Worm (Caenorhabditis elegans) whole organism, young adult: ENCODE results near the gene ZK353.4.

ENCODE experiments used
- F49E8.2 ChIP-seq: sonication (generic microtip); optimal IDR thresholded peaks from 3 replicates; lab custom pipeline; 2017; ENCODE audit warnings: missing genetic modification characterization, mild to moderate bottlenecking, missing compliant biosample characterization, antibody characterized with exemption, moderate library complexity; ENCODE audit not compliant: insufficient read depth
- K12H6.12 ChIP-seq: fragments of 200-800 bp; sonication (Bioruptor generic); optimal IDR thresholded peaks from 2 replicates; lab custom pipeline; 2018; ENCODE audit warnings: mild to moderate bottlenecking, missing genetic modification characterization, missing compliant biosample characterization
- Y53F4B.3 ChIP-seq: fragments of 200-800 bp; sonication (Bioruptor generic); IDR thresholded peaks from 2 replicates; pipeline ENCODE4 v1.3.6; 2022; ENCODE audit warnings: missing genetic modification reagents, missing genetic modification characterization, missing compliant biosample characterization
- dpff-1 ChIP-seq: sonication (generic microtip); optimal IDR thresholded peaks from 2 replicates; lab custom pipeline; 2017; ENCODE audit warnings: mild to moderate bottlenecking, missing genetic modification characterization, missing compliant biosample characterization
- dpl-1 ChIP-seq: fragments of 150-350 bp; optimal IDR thresholded peaks from 2 replicates; lab custom pipeline; 2014; ENCODE audit warnings: missing biosample characterization, missing genetic modification reagents, missing genetic modification characterization
- hrde-1 ChIP-seq: sonication (generic microtip); optimal IDR thresholded peaks from 2 replicates; lab custom pipeline; 2016; ENCODE audit warnings: missing genetic modification characterization, mild to moderate bottlenecking, missing compliant biosample characterization, moderate library complexity, missing genotype, missing genetic modification reagents, borderline replicate concordance
- mes-4 ChIP-seq: sonication (generic microtip); optimal IDR thresholded peaks from 2 replicates; lab custom pipeline; 2016; ENCODE audit warnings: missing genotype, missing genetic modification characterization, missing compliant biosample characterization
- snpc-4 ChIP-seq, 5 experiments: fragments of 150-350 bp in 1 of 5; sonication (generic microtip) in 4 of 5; optimal IDR thresholded peaks; 2 replicates each; lab custom pipeline; 2014 to 2018; ENCODE audit warnings: missing genetic modification characterization in 5 of 5, missing biosample characterization in 3 of 5, antibody characterized with exemption in 2 of 5, mild to moderate bottlenecking in 2 of 5, missing compliant biosample characterization in 2 of 5, missing genotype in 2 of 5, moderate library complexity in 2 of 5, missing genetic modification reagents in 1 of 5
- unc-130 ChIP-seq: sonication (generic microtip); optimal IDR thresholded peaks from 2 replicates; lab custom pipeline; 2016; ENCODE audit warnings: missing genetic modification reagents, missing genetic modification characterization, missing compliant biosample characterization
- unc-62 ChIP-seq: fragments of 150-350 bp; optimal IDR thresholded peaks from 2 replicates; lab custom pipeline; 2014; ENCODE audit warnings: missing biosample characterization, missing genetic modification reagents, missing genetic modification characterization
- zim-3 ChIP-seq: sonication (generic microtip); optimal IDR thresholded peaks from 2 replicates; lab custom pipeline; 2017; ENCODE audit warnings: mild to moderate bottlenecking, missing genetic modification characterization, moderate library complexity, missing compliant biosample characterization
- ztf-25 ChIP-seq: fragments of 200-800 bp; sonication (Bioruptor generic); IDR thresholded peaks from 2 replicates; pipeline ENCODE4 v1.3.6; 2022; ENCODE audit warnings: missing genetic modification reagents, missing genetic modification characterization, missing compliant biosample characterization

DNA sequence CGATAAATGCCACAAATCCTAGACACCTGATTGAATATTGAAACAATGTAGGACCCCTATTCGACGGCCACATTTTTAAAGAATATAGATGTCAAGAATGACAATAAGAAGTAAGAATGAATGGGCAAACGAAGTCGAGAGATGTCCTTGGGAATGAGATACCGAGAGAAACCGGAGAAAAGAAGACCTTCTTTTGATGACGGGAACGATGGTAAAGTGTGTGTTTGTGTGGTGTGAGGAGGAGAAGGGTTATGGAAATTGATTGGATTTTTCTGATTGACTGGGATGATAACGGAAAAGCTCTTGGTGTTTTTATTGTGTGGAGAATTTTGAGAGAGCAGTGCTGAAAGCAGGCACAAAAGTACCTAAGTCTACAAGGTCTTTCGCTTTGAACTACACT lies 20.8 kb downstream of the ZK353.4 start, which contains the start of gene R05D3.9:
- TF ChIP-seq K12H6.12 (tag; lab: Kevin White, UChicago) (no peak), mes-4 (tag; lab: Kevin White, UChicago) (no peak), zim-3 (tag; lab: Kevin White, UChicago) (no peak), hrde-1 (tag; lab: Kevin White, UChicago) (no peak), snpc-4 (GFP tag; optimal IDR thresholded peaks at IDR 0.05; lab: Kevin White, UChicago) (no peak), snpc-4 (tag; optimal IDR thresholded peaks at IDR 0.05; lab: Kevin White, UChicago) (no peak), dpl-1 (GFP tag; lab: Kevin White, UChicago) (no peak), Y53F4B.3 (GFP tag; lab: Robert Waterston, UW) (no peak), ztf-25 (GFP tag; lab: Robert Waterston, UW) (no peak), F49E8.2 (tag; lab: Kevin White, UChicago) (no peak), unc-130 (GFP tag; lab: Kevin White, UChicago) (no peak), unc-62 (GFP tag; lab: Kevin White, UChicago) (no peak), dpff-1 (tag; lab: Kevin White, UChicago) (no peak)
